Worm (Caenorhabditis elegans): ENCODE results near the gene F58B3.6.

DNA sequence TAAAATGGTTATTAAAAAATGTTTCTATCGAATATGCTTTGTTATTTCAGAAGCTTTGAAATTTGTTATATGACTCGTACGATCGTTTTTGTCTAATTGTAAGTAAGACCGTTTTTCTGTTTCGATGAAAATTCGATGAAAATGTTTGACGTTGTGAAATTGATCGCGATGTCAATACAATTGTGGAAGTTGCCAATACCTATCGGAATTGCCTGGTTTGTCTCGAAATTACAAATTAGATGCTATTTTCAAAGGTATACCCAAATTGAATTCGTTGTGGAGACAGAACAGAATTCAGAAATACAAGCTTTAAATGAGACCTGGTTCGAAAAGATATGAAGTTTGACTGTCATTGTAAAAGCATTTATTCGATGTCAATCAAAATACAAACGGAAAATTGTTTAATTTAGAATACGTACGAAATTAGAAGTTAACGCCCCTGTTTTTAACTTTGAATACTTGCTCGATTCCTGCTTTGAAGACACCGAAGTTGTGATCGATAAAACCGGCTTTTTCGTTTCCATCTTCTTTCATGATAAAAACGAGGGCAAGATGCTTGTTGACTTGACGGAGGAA, 33.1 kb upstream of the F58B3.6 start:
- TF ChIP-seq cog-1 (tag; optimal IDR thresholded peaks at IDR 0.05) (no peak), tab-1 (GFP tag; IDR thresholded peaks at IDR 0.05) (no peak), flt-1 (GFP tag; IDR thresholded peaks at IDR 0.05) (no peak), T22C8.4 (GFP tag; IDR thresholded peaks at IDR 0.05) (no peak), ref-1 (GFP tag; conservative IDR thresholded peaks at IDR 0.05) (no peak), klf-2 (GFP tag; conservative IDR thresholded peaks at IDR 0.05) (no peak), med-1 (GFP tag; optimal IDR thresholded peaks at IDR 0.05; ENCODE audit: insufficient read depth) (no peak), ztf-23 (GFP tag; IDR thresholded peaks at IDR 0.05) (no peak), ztf-29 (GFP tag; IDR thresholded peaks at IDR 0.05) (no peak)
